Fruit fly (Drosophila melanogaster) whole organism: ENCODE data around the gene CG17687.

Source experiments
- CG8478 ChIP-seq: fragments of >200 bp; optimal IDR thresholded peaks from 2 replicates; lab custom pipeline; 2018; ENCODE audit warnings: inconsistent platforms
- Dll ChIP-seq: fragments of >200 bp; optimal IDR thresholded peaks from 2 replicates; lab custom pipeline; 2017
- EcR ChIP-seq, 2 experiments: fragments of >200 bp; optimal IDR thresholded peaks; 2 replicates each; lab custom pipeline; 2017; ENCODE audit warnings: missing biosample characterization in 2 of 2, missing genetic modification characterization in 2 of 2, missing genetic modification reagents in 2 of 2
- pan ChIP-seq: fragments of >200 bp; optimal IDR thresholded peaks from 2 replicates; lab custom pipeline; 2017
- psq ChIP-seq: fragments of >200 bp; optimal IDR thresholded peaks from 2 replicates; lab custom pipeline; 2017
- usp ChIP-seq: fragments of >200 bp; optimal IDR thresholded peaks from 2 replicates; lab custom pipeline; 2017; ENCODE audit warnings: missing biosample characterization, missing genetic modification characterization, mixed read lengths

Gene CG17687

DNA sequence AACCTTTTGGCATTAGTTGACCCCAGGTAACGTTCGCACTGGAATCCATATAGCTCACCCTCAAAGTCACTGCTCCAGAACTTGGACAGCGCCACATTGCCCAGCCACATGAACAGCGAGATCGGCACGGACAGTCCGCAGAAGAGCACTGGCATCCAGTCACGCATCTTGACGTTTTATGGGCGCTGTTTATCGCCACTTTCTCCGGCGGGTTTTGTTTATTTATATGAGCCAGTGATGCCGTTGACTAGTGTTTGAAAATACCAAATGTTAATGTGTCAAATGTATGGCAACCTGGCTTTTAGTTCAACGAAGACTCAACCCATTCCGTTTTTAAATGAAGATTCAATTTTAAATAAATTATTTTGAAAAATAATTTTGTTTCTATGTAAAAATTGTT lies 38.8 kb downstream of the CG17687 start, which contains the start of gene CG10171:
CG10171 (minus strand) TSS at position 300 of the 400 bp plus-strand sequence.
- TF ChIP-seq psq (lab: Kevin White, UChicago), result no peak
- no peak for TF ChIP-seq usp (GFP tag; lab: Kevin White, UChicago)
- no peak for TF ChIP-seq CG8478 (lab: Kevin White, UChicago)
- no peak for TF ChIP-seq pan (lab: Kevin White, UChicago)
- no peak for TF ChIP-seq Dll (lab: Kevin White, UChicago)

DNA sequence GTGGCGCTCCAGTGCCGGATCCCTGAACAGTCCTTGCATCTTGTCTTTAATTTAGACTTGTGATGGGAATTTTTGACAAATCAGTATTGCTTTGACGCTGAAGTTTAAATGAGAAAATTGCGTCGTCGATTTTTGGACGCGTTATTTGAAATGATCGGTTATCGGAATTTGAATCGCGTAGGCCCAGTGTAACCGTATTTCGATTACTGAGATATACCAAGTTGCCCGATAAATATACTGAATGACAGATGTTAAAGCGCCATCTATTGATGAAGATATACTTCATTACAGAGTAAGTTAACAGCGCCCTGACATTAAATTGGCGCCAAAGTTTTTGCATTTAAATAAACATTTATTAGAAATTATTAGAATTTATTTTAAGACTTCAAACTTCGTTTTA lies 41.0 kb downstream of the CG17687 start, which contains the start of gene Poc1:
Poc1 (minus strand) TSS at position 173 of the 400 bp plus-strand sequence.
- no peak for TF ChIP-seq Dll (lab: Kevin White, UChicago)
- TF ChIP-seq CG8478 (lab: Kevin White, UChicago), result no peak
- no peak for TF ChIP-seq EcR (GFP tag; optimal IDR thresholded peaks at IDR 0.05; lab: Kevin White, UChicago)
- no peak for TF ChIP-seq usp (GFP tag; lab: Kevin White, UChicago)
- no peak for TF ChIP-seq psq (lab: Kevin White, UChicago)
- TF ChIP-seq pan (lab: Kevin White, UChicago), result no peak

dm6 chr3L:13393538-13393937 lies 44.7 kb downstream of the CG17687 start:
- no peak for TF ChIP-seq CG8478 (lab: Kevin White, UChicago)
- no peak for TF ChIP-seq usp (GFP tag; lab: Kevin White, UChicago)
- TF ChIP-seq psq (lab: Kevin White, UChicago), result no peak
- no peak for TF ChIP-seq EcR (GFP tag; optimal IDR thresholded peaks at IDR 0.05; lab: Kevin White, UChicago)
- no peak for TF ChIP-seq pan (lab: Kevin White, UChicago)
- no peak for TF ChIP-seq Dll (lab: Kevin White, UChicago)

dm6 chr3L:13397656-13398055 lies 48.8 kb downstream of the CG17687 start:
- TF ChIP-seq CG8478 (lab: Kevin White, UChicago) (no peak), EcR (GFP tag; optimal IDR thresholded peaks at IDR 0.05; lab: Kevin White, UChicago) (no peak), usp (GFP tag; lab: Kevin White, UChicago) (no peak), Dll (lab: Kevin White, UChicago) (no peak), psq (lab: Kevin White, UChicago) (no peak), pan (lab: Kevin White, UChicago) (no peak)

dm6 chr3L:13400872-13401418 lies 52.1 kb downstream of the CG17687 start, which contains the start of gene sens:
sens (minus strand) TSS chr3L:13401125.
- TF ChIP-seq psq (lab: Kevin White, UChicago) (no peak), Dll (lab: Kevin White, UChicago) (no peak), CG8478 (lab: Kevin White, UChicago) (no peak), usp (GFP tag; lab: Kevin White, UChicago) (no peak), EcR (GFP tag; optimal IDR thresholded peaks at IDR 0.05; lab: Kevin White, UChicago) (no peak), pan (lab: Kevin White, UChicago) (no peak)

dm6 chr3L:13403141-13403867 lies 54.5 kb downstream of the CG17687 start:
- TF ChIP-seq CG8478 (lab: Kevin White, UChicago) (no peak), usp (GFP tag; lab: Kevin White, UChicago) (no peak), psq (lab: Kevin White, UChicago) (no peak), EcR (GFP tag; optimal IDR thresholded peaks at IDR 0.05; lab: Kevin White, UChicago) (no peak), Dll (lab: Kevin White, UChicago) (no peak), pan (lab: Kevin White, UChicago) (no peak)
